Worm (Caenorhabditis elegans) whole organism, L4/young adult: ENCODE data around the gene pix-1.

Experiments used
- W03F9.2 ChIP-seq: fragments of 150-350 bp; optimal IDR thresholded peaks from 2 replicates; lab custom pipeline; 2014; ENCODE audit warnings: missing biosample characterization, missing genetic modification characterization
- dao-5 ChIP-seq: sonication (generic microtip); optimal IDR thresholded peaks from 2 replicates; lab custom pipeline; 2016; ENCODE audit warnings: missing genotype, missing genetic modification characterization, moderate library complexity, missing compliant biosample characterization
- him-1 ChIP-seq: sonication (generic microtip); optimal IDR thresholded peaks from 2 replicates; lab custom pipeline; 2016; ENCODE audit warnings: missing genotype, missing genetic modification reagents, missing genetic modification characterization, missing compliant biosample characterization

- no peak for TF ChIP-seq dao-5 (tag; lab: Kevin White, UChicago)
- no peak for TF ChIP-seq W03F9.2
- no peak for TF ChIP-seq him-1
These were observed 1.9 kb downstream of the pix-1 start for ce11 chrX:13728991-13729390.
